Worm (Caenorhabditis elegans) whole organism, late embryonic: Measurements from ENCODE around the gene rme-6.

ENCODE experiments used
- ceh-6 ChIP-seq: fragments of 200-800 bp; sonication (Bioruptor generic); optimal IDR thresholded peaks from 2 replicates; lab custom pipeline; 2018; ENCODE audit warnings: mild to moderate bottlenecking, missing genetic modification characterization, missing compliant biosample characterization
- dmd-4 ChIP-seq: sonication (generic microtip); optimal IDR thresholded peaks from 2 replicates; lab custom pipeline; 2016; ENCODE audit warnings: borderline replicate concordance, missing genetic modification characterization, missing compliant biosample characterization
- tbx-2 ChIP-seq: sonication (generic microtip); optimal IDR thresholded peaks from 2 replicates; lab custom pipeline; 2016; ENCODE audit warnings: missing genetic modification characterization, missing compliant biosample characterization

- TF ChIP-seq dmd-4 (tag; lab: Kevin White, UChicago) (no peak), tbx-2 (tag; lab: Kevin White, UChicago) (peak; percentile 11), ceh-6 (peak; percentile 6)
Observed at ce11 chrX:1128503-1129036, 31.6 kb downstream of the rme-6 start, which contains the start of gene snx-1.
